Fruit fly (Drosophila melanogaster): ENCODE results near the gene Marcal1.

The Marcal1 gene

DNA sequence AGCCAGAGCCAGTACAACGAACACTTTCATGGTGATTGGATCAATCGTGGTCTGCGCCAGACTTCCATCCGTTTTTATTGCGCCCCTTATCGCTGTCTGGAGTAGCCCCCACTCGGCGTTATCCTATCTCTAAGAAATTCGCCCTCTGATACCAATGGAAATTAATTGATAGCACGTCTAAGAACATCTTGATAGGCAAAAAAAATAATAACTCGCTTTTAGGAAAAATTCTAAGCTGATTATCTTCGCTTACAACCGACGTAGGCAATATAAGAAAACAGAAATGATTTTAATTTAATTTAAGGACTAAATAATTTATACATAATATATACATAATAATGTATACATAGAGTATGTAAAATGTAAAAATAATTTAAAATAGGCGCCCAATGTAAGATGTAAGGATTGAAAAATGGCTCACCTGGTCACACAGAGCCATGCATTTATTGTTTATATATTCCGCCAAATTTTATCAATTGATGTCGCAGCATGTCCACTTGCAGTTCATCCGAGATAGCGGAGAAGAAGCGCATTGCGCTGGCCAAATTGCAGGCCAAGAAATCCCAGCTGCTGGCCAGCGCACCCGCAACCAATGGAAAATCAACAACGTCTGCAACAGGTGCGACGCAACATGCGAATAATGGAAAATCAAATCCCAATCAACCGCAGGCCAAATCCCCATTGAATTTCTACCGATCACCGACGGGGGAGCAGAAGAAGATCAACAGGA, at the start of gene Marcal1, which contains the start of gene Jon25Bi:
Gene Marcal1 (plus strand): TSS at position 416 of the 730 bp plus-strand sequence.
Gene Jon25Bi (minus strand): TSS at position 51 of the 730 bp plus-strand sequence.
- TF ChIP-seq noc (tag; optimal IDR thresholded peaks at IDR 0.05): no peak

DNA sequence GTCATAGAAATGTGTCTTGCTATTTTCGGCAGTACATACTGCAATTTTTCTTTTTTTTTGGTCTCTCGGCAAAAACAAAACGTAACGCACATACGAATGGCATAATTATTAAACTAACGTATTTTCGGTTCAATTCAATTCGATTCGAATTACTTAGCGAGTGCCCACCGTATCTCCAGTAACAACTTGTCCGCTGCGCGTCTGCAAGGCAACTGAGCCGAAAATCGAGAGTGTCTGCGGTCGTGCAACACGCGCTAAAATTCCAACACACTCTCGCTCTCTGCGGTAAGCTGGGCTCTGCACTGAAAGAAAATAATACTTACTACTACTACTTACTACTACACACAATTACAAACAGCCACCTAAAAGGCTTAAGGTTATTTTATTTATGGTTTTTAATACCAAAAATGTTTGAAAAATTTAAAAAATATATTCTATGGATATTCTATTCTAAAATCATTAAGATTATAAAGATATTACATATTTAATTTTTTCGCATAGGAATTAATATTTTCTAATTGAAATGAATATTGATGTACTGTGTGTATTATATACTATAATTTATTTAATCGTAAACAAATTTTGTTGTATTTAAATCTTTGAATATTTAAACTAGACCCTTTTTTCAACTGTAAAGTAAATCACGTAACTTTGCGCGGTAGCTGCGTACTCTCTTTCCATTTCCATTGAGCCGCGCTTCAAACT, 48.6 kb upstream of the Marcal1 start, which contains the start of gene snsl:
Gene snsl (minus strand): TSS at position 217 of the 705 bp plus-strand sequence.
- no peak for TF ChIP-seq noc (tag; optimal IDR thresholded peaks at IDR 0.05)

DNA sequence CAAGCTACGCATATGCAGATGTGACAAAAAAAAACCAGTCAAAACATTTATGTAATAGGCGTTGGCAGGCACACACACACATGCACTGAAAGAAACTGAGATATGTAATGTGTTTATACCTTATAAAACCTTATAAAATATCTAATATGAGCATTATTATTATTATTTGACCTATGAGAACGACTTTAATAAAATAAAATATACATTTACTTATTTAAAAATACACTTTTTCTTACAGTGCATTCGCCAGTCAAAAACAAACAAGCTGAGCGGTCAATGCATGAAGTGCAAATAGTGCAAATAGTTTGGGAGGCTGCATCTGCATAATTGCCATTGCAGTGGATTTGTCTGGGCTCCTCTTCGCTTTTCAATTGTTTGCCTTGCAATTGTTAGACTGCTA, 47.3 kb upstream of the Marcal1 start:
- TF ChIP-seq noc (tag; optimal IDR thresholded peaks at IDR 0.05): no peak

DNA sequence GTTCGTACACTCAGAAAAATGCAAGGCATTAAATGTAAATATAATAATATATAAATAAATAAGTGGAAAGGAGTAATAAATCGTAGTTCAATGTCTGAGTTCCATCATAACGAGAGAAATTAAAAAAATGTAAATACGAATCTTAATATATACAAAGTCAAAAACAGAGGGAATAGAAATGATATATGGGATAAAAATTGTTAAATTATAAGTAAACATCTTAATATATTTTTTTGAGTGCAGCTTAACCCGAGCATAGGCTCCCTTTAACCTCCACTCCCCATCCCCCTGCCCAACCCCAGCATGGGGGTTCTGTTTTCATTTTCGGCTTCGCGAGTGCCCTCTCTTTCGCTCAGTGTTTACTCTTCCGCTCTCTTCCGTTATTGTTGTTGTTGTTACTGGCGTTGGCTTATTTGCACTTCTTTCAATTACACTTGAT, 39.6 kb upstream of the Marcal1 start:
- TF ChIP-seq noc (tag; optimal IDR thresholded peaks at IDR 0.05): no peak

DNA sequence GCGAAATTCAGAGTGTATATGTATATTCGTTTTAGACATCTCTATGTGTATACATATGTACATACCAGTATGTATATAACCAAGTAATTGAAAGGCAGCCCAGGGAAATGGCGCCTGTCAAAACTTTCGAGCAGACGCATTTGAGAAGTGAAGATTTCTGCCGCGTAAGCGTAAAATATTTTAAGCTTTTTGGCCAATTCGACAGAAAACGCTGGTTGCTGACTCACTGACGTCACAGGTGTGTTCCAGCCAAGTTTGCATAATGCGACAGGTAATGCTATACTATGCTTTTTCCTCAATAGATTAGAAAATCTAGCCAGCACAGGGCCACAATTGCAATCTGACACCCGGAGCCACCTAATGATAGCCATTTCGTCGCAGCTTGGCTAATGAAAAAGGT, 38.6 kb upstream of the Marcal1 start:
- no peak for TF ChIP-seq noc (tag; optimal IDR thresholded peaks at IDR 0.05)

DNA sequence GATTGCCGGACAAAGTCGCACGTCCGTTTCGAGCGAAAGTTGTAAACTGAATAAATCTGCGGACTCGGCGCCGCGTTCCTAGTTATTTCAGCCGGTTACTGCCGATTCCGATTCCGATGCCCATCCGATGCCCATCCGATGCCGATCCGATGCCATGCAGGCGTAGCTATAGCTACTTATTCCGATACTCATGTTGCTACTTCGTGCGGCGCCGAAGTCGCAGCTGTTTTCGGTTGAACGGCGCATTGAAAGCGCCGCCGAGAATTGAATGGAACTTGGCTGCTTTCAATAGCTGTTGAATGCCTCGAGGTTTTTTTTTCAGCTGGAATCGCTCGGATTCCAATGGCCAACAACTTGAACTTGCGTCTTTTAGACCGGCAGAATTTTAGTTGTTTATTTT, 27.0 kb upstream of the Marcal1 start:
- TF ChIP-seq noc (tag; optimal IDR thresholded peaks at IDR 0.05): no peak

DNA sequence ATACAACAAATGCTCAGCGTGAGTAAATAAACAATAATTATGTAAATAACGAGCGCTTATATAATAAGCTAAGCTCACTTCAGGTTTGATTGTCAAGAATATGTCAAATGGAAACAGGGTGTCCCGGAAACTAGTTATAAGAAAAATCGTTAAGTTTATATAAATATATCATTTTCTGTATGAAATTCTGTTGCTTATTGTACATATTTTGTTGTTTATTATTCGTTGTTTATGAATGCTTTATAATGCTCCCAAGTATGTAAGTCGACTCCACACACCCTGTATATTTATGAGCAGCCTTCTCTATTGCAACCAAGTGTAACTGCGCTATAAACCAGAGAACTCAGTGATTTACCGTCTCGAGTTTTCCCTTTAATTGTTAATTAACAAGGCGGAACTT, 24.8 kb upstream of the Marcal1 start:
- TF ChIP-seq noc (tag; optimal IDR thresholded peaks at IDR 0.05): no peak

- no peak for TF ChIP-seq noc (tag; optimal IDR thresholded peaks at IDR 0.05)
These were observed 23.0 kb upstream of the Marcal1 start, which contains the start of gene hoe1 for dm6 chr2L:4932284-4932683. hoe1 (minus strand) TSS chr2L:4932384.

DNA sequence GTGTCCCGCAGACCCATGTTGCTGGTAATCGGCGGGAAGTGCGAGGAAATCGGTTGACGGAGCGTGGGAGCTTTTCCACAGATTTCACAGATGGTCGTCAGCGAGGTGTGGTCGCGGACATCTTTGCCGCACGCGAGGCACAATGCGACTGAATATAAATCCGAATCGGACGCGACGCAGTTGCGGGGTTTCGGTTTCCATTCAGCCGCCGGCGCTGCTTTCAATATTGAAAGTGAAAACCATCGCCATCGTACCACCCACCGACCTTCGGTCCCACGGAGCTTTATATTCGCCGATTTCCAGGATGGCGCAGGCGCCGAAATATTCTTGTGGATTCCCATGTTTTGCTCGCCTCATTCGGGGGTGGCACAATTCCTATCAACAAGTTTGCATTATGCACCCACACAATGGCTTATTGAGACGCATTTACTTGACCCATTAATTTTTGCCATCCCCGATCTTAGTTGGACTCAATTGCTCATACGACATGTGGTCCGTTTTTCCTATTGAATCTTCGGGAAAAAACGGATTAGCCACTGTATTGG, 18.9 kb upstream of the Marcal1 start, which contains the start of gene hoe2:
Gene hoe2 (minus strand): TSS at position 126 of the 545 bp plus-strand sequence.
- TF ChIP-seq noc (tag; optimal IDR thresholded peaks at IDR 0.05): no peak

dm6 chr2L:4937060-4937459, 18.2 kb upstream of the Marcal1 start, which contains the start of gene Sgs1:
Sgs1 (plus strand) TSS chr2L:4937409.
- TF ChIP-seq noc (tag; optimal IDR thresholded peaks at IDR 0.05): no peak

dm6 chr2L:4942257-4942792, 13.0 kb upstream of the Marcal1 start, which contains the start of gene synr:
synr (plus strand) TSS chr2L:4942742.
- no peak for TF ChIP-seq noc (tag; optimal IDR thresholded peaks at IDR 0.05)

- TF ChIP-seq noc (tag; optimal IDR thresholded peaks at IDR 0.05): peak; percentile 97
These were observed 10.0 kb upstream of the Marcal1 start, which contains the start of the genes mRpL24 and betaggt-I for dm6 chr2L:4945300-4945699. mRpL24 (minus strand) TSS chr2L:4945361. betaggt-I (plus strand) TSS chr2L:4945579.

DNA sequence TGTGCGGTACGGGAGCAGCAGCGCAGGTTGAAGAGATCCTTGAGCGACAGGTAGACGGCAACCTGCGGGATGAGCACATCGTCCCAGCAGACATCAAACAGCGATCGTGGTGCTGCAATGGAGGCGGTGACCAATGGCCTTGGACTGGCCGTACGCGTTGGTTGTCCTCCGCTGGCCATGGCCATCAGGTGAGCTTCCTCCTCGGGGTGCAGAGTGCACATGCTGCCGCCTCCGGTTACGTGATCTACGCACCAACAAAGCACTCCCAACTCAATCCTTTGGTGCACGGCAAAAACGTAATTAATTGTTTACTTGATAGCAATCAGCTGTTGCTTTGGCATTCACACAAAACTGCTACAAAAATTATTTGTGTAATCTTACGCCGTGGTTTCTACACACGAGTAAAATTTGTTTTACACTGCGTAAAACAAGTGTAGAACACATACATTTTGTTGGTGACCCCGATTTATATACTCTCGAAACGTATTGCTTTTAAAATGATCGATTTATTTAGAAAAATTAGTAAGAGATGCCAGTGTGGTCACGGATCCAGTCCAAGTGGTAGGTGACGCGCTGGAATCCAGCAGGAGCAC, 5.8 kb upstream of the Marcal1 start, which contains the start of gene jet:
Gene jet (minus strand): TSS at position 332 of the 593 bp plus-strand sequence.
- TF ChIP-seq noc (tag; optimal IDR thresholded peaks at IDR 0.05): no peak

DNA sequence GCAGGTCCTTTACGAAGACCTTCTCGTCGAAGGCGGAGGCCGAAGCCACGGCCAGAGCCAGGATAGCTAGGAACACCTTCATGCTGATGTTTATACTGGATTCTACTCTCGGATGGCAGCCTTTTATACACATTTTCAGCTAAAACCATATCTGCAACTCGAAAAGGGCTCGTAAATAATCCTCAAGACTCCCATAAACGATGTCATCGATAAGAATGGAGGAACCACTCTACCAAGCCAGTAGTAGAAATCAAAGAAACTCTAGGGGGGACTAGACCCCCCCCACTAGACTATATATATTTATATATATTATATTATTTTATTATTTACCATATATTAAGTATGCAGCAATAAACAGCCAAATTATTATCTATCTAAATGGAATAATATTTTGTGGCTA, 4.6 kb upstream of the Marcal1 start, which contains the start of gene Jon25Biii:
Gene Jon25Biii (minus strand): TSS at position 101 of the 400 bp plus-strand sequence.
- peak; percentile 28 for TF ChIP-seq noc (tag; optimal IDR thresholded peaks at IDR 0.05)

DNA sequence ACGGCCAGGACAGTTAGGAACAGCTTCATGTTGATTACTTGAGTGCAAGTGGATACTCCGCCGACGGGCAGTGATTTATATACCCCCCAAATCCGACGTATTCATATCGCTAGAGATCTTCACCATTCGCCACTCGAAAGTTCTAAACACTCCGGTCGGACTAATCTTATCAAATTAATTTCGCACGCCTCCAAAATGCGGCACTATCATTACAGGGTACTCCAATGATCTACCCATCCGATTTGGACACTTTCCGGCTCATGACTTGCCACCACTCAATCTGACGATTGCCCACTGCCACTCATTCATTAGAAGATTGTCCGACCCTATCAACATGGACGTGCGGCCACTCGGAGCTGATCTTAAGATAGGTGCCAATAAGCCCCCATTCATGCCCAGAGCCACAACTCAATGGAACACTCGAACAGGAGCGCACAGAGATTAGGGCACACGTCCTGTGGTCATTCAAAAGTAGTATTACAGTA, 2.2 kb upstream of the Marcal1 start, which contains the start of gene Jon25Bii:
Gene Jon25Bii (minus strand): TSS at position 51 of the 485 bp plus-strand sequence.
- TF ChIP-seq noc (tag; optimal IDR thresholded peaks at IDR 0.05): no peak

Data from whole organism, larva.